Fruit fly (Drosophila melanogaster) whole organism, pupa: ENCODE measurements around the gene Cp190.

ENCODE experiments used
- CG12605 ChIP-seq: fragments of 200-800 bp; sonication (Bioruptor generic); IDR thresholded peaks from 2 replicates; pipeline ENCODE4 v1.3.6; 2022; ENCODE audit warnings: missing biosample characterization, missing genetic modification characterization
- CG13204 ChIP-seq: fragments of 200-800 bp; sonication (Bioruptor generic); optimal IDR thresholded peaks from 2 replicates; lab custom pipeline; 2018; ENCODE audit warnings: missing biosample characterization, mild to moderate bottlenecking, missing genetic modification characterization, moderate library complexity
- CG14655 ChIP-seq: fragments of 200-800 bp; sonication (Bioruptor generic); optimal IDR thresholded peaks from 3 replicates; lab custom pipeline; 2017; ENCODE audit warnings: mild to moderate bottlenecking, missing biosample characterization, missing genetic modification reagents, missing genetic modification characterization
- CG15710 ChIP-seq: fragments of 200-800 bp; sonication (Bioruptor generic); optimal IDR thresholded peaks from 2 replicates; lab custom pipeline; 2018; ENCODE audit warnings: missing biosample characterization, mild to moderate bottlenecking, missing genetic modification characterization, moderate library complexity
- CG32121 ChIP-seq: fragments of 200-800 bp; sonication (Bioruptor generic); IDR thresholded peaks from 2 replicates; pipeline ENCODE4 v1.3.6; 2022; ENCODE audit warnings: missing biosample characterization, missing genetic modification characterization
- CG34367 ChIP-seq: fragments of 200-800 bp; sonication (Bioruptor generic); optimal IDR thresholded peaks from 2 replicates; lab custom pipeline; 2018; ENCODE audit warnings: missing biosample characterization, mild to moderate bottlenecking, missing genetic modification characterization
- CG8301 ChIP-seq: fragments of 200-800 bp; sonication (Bioruptor generic); optimal IDR thresholded peaks from 2 replicates; lab custom pipeline; 2018; ENCODE audit warnings: missing biosample characterization, mild to moderate bottlenecking, missing genetic modification characterization
- CG9948 ChIP-seq: fragments of 200-800 bp; sonication (Bioruptor generic); optimal IDR thresholded peaks from 2 replicates; lab custom pipeline; 2018; ENCODE audit warnings: missing biosample characterization, mild to moderate bottlenecking, missing genetic modification characterization, moderate library complexity
- EcR ChIP-seq: fragments of 200-800 bp; sonication (Bioruptor generic); optimal IDR thresholded peaks from 3 replicates; lab custom pipeline; 2019; ENCODE audit warnings: missing biosample characterization, missing genetic modification characterization, mild to moderate bottlenecking, moderate library complexity, missing genetic modification reagents
- Pif1A ChIP-seq: fragments of 200-800 bp; sonication (Bioruptor generic); optimal IDR thresholded peaks from 3 replicates; lab custom pipeline; 2016; ENCODE audit warnings: missing biosample characterization, missing genetic modification characterization
- Pif1B ChIP-seq: fragments of 200-800 bp; sonication (Bioruptor generic); optimal IDR thresholded peaks from 3 replicates; lab custom pipeline; 2016; ENCODE audit warnings: missing biosample characterization, missing genetic modification characterization
- Snoo ChIP-seq: fragments of 200-800 bp; sonication (Bioruptor generic); optimal IDR thresholded peaks from 3 replicates; lab custom pipeline; 2017; ENCODE audit warnings: missing biosample characterization, mild to moderate bottlenecking, missing genetic modification characterization, inconsistent platforms
- fd96Ca ChIP-seq: fragments of 200-800 bp; sonication (Bioruptor generic); IDR thresholded peaks from 3 replicates; pipeline ENCODE4 v1.3.6; 2022; ENCODE audit warnings: missing biosample characterization, missing genetic modification characterization
- rn ChIP-seq: fragments of 200-800 bp; sonication (Bioruptor generic); IDR thresholded peaks from 2 replicates; pipeline ENCODE4 v1.3.6; 2022; ENCODE audit warnings: missing biosample characterization, missing genetic modification characterization

dm6 chr3R:15268426-15268825 is 6.6 kb downstream of the Cp190 start, which contains the start of the genes CG14864 and Zip88E:
- TF ChIP-seq Pif1A (GFP tag; lab: Kevin White, UChicago) (no peak), Snoo (tag; lab: Kevin White, UChicago) (no peak), CG34367 (tag; lab: Kevin White, UChicago) (no peak), rn (no peak), CG32121 (GFP tag; lab: Robert Waterston, UW) (no peak), Pif1B (GFP tag; lab: Kevin White, UChicago) (no peak), fd96Ca (GFP tag; lab: Robert Waterston, UW) (no peak), CG9948 (tag; lab: Kevin White, UChicago) (no peak), CG14655 (GFP tag; lab: Kevin White, UChicago) (no peak), EcR (GFP tag; lab: Kevin White, UChicago) (no peak), CG13204 (GFP tag; lab: Kevin White, UChicago) (no peak), CG15710 (no peak), CG8301 (tag; lab: Kevin White, UChicago) (no peak), CG12605 (GFP tag; lab: Robert Waterston, UW) (no peak)
